Worm (Caenorhabditis elegans) whole organism, L1 larva: ENCODE data around the gene F36H1.3.

Experiments
- Y116A8C.19 ChIP-seq: sonication (generic microtip); optimal IDR thresholded peaks from 2 replicates; lab custom pipeline; 2016; ENCODE audit warnings: missing compliant biosample characterization, missing genetic modification characterization, borderline replicate concordance
- alr-1 ChIP-seq: fragments of 200-800 bp; sonication (Bioruptor generic); optimal IDR thresholded peaks from 2 replicates; lab custom pipeline; 2018; ENCODE audit warnings: borderline replicate concordance, mild to moderate bottlenecking, missing genetic modification characterization, missing compliant biosample characterization
- ceh-63 ChIP-seq: fragments of 200-800 bp; sonication (Bioruptor generic); optimal IDR thresholded peaks from 2 replicates; lab custom pipeline; 2018; ENCODE audit warnings: mild to moderate bottlenecking, missing genetic modification characterization, missing compliant biosample characterization
- ceh-8 ChIP-seq: fragments of 200-800 bp; sonication (Bioruptor generic); optimal IDR thresholded peaks from 2 replicates; lab custom pipeline; 2018; ENCODE audit warnings: mild to moderate bottlenecking, missing genetic modification characterization, moderate library complexity, missing compliant biosample characterization
- ceh-82 ChIP-seq, 3 experiments: fragments of 150-350 bp in 1 of 3; sonication (generic microtip) in 2 of 3; optimal IDR thresholded peaks; 2 replicates each; lab custom pipeline; 2014 to 2017; ENCODE audit warnings: missing biosample characterization in 3 of 3, missing genetic modification characterization in 3 of 3
- ceh-88 ChIP-seq: fragments of 200-800 bp; sonication (Bioruptor generic); IDR thresholded peaks from 2 replicates; pipeline ENCODE4 v1.3.6; 2022; ENCODE audit warnings: missing genetic modification characterization, missing compliant biosample characterization
- ceh-90 ChIP-seq: sonication (generic microtip); optimal IDR thresholded peaks from 2 replicates; lab custom pipeline; 2016; ENCODE audit warnings: missing genetic modification characterization, missing compliant biosample characterization
- dsc-1 ChIP-seq: sonication (generic microtip); optimal IDR thresholded peaks from 2 replicates; lab custom pipeline; 2016; ENCODE audit warnings: mild to moderate bottlenecking, missing genetic modification characterization, missing compliant biosample characterization
- efl-1 ChIP-seq, 4 experiments: fragments of 150-350 bp; optimal IDR thresholded peaks in 3 of 4; peaks in 1 of 4; 1 replicate in 1 of 4; 2 replicates in 3 of 4; lab custom pipeline; 2014; ENCODE audit warnings: missing biosample characterization in 2 of 4, missing genetic modification characterization in 2 of 4, missing genetic modification reagents in 2 of 4
- efl-3 ChIP-seq: fragments of 200-800 bp; sonication (Bioruptor generic); optimal IDR thresholded peaks from 2 replicates; lab custom pipeline; 2018; ENCODE audit warnings: mild to moderate bottlenecking, missing genetic modification characterization, missing compliant biosample characterization
- elt-2 ChIP-seq: sonication (generic microtip); optimal IDR thresholded peaks from 2 replicates; lab custom pipeline; 2016; ENCODE audit warnings: missing genetic modification characterization, mild to moderate bottlenecking, inconsistent platforms, missing compliant biosample characterization, missing genetic modification reagents
- elt-3 ChIP-seq, 6 experiments: fragments of 150-350 bp in 1 of 6; sonication (generic microtip); optimal IDR thresholded peaks; 2 replicates each; lab custom pipeline; 2017 to 2018; ENCODE audit warnings: missing biosample characterization in 6 of 6, missing genetic modification characterization in 6 of 6, inconsistent platforms in 1 of 6
- ets-5 ChIP-seq: fragments of 200-800 bp; sonication (Bioruptor generic); IDR thresholded peaks from 2 replicates; pipeline ENCODE4 v1.3.6; 2022; ENCODE audit warnings: missing genetic modification characterization, missing compliant biosample characterization
- fkh-8 ChIP-seq: sonication (generic microtip); optimal IDR thresholded peaks from 2 replicates; lab custom pipeline; 2016; ENCODE audit warnings: mild to moderate bottlenecking, missing genetic modification characterization, missing compliant biosample characterization
- fos-1 ChIP-seq: fragments of 150-350 bp; optimal IDR thresholded peaks from 2 replicates; lab custom pipeline; 2014; ENCODE audit warnings: missing biosample characterization, missing genetic modification characterization
- hlh-17 ChIP-seq: fragments of 200-800 bp; sonication (Bioruptor generic); optimal IDR thresholded peaks from 2 replicates; lab custom pipeline; 2018; ENCODE audit warnings: missing genetic modification characterization, mild to moderate bottlenecking, missing compliant biosample characterization, moderate library complexity, borderline replicate concordance
- hlh-4 ChIP-seq: sonication (generic microtip); optimal IDR thresholded peaks from 2 replicates; lab custom pipeline; 2016; ENCODE audit warnings: mild to moderate bottlenecking, missing genetic modification characterization, missing compliant biosample characterization
- lin-13 ChIP-seq: fragments of 150-350 bp; optimal IDR thresholded peaks from 2 replicates; lab custom pipeline; 2014; ENCODE audit warnings: missing biosample characterization, missing genetic modification reagents, missing genetic modification characterization
- lin-14 ChIP-seq: fragments of 200-800 bp; sonication (Bioruptor generic); optimal IDR thresholded peaks from 2 replicates; lab custom pipeline; 2018; ENCODE audit warnings: mild to moderate bottlenecking, missing genetic modification characterization, moderate library complexity, missing compliant biosample characterization
- lin-15B ChIP-seq: fragments of 150-350 bp; sonication (generic microtip); optimal IDR thresholded peaks from 3 replicates; lab custom pipeline; 2014; ENCODE audit warnings: missing biosample characterization, missing genetic modification characterization
- lin-35 ChIP-seq, 2 experiments: fragments of 150-350 bp; optimal IDR thresholded peaks; 2 replicates each; lab custom pipeline; 2014; ENCODE audit warnings: missing biosample characterization in 2 of 2, missing genetic modification characterization in 2 of 2, missing genetic modification reagents in 2 of 2
- lir-3 ChIP-seq: sonication (generic microtip); optimal IDR thresholded peaks from 2 replicates; lab custom pipeline; 2016; ENCODE audit warnings: mild to moderate bottlenecking, missing genetic modification characterization, moderate library complexity, missing compliant biosample characterization; ENCODE audit not compliant: poor library complexity
- mab-9 ChIP-seq: fragments of 200-800 bp; sonication (Bioruptor generic); IDR thresholded peaks from 2 replicates; pipeline ENCODE4 v1.3.6; 2022; ENCODE audit warnings: missing genetic modification reagents, missing genetic modification characterization, missing compliant biosample characterization
- mef-2 ChIP-seq: fragments of 150-350 bp; optimal IDR thresholded peaks from 2 replicates; lab custom pipeline; 2014; ENCODE audit warnings: missing biosample characterization, missing genetic modification characterization
- mep-1 ChIP-seq: fragments of 150-350 bp; optimal IDR thresholded peaks from 2 replicates; lab custom pipeline; 2014; ENCODE audit warnings: missing biosample characterization, missing genetic modification characterization
- nhr-19 ChIP-seq: fragments of 200-800 bp; sonication (Bioruptor generic); conservative IDR thresholded peaks from 2 replicates; pipeline ENCODE4 v1.3.6; 2022; ENCODE audit warnings: missing genetic modification characterization, missing compliant biosample characterization
- nhr-20 ChIP-seq: sonication (generic microtip); optimal IDR thresholded peaks from 2 replicates; lab custom pipeline; 2016; ENCODE audit warnings: mild to moderate bottlenecking, missing genetic modification characterization, missing compliant biosample characterization
- nhr-47 ChIP-seq: sonication (generic microtip); optimal IDR thresholded peaks from 2 replicates; lab custom pipeline; 2016; ENCODE audit warnings: mild to moderate bottlenecking, missing genetic modification characterization, moderate library complexity, missing compliant biosample characterization
- nhr-71 ChIP-seq: sonication (generic microtip); optimal IDR thresholded peaks from 2 replicates; lab custom pipeline; 2016; ENCODE audit warnings: mild to moderate bottlenecking, missing genetic modification characterization, moderate library complexity, missing compliant biosample characterization
- nhr-76 ChIP-seq: sonication (generic microtip); optimal IDR thresholded peaks from 2 replicates; lab custom pipeline; 2017; ENCODE audit warnings: missing biosample characterization, missing genetic modification characterization
- nhr-84 ChIP-seq: sonication (generic microtip); optimal IDR thresholded peaks from 2 replicates; lab custom pipeline; 2017; ENCODE audit warnings: missing biosample characterization, missing genetic modification characterization
- nhr-85 ChIP-seq: sonication (generic microtip); peaks from one replicate; lab custom pipeline; 2016; ENCODE audit warnings: missing genetic modification characterization, inconsistent platforms, missing compliant biosample characterization
- nhr-90 ChIP-seq: sonication (generic microtip); optimal IDR thresholded peaks from 2 replicates; lab custom pipeline; 2016; ENCODE audit warnings: mild to moderate bottlenecking, missing genetic modification characterization, missing compliant biosample characterization; ENCODE audit not compliant: poor library complexity
- pag-3 ChIP-seq: sonication (generic microtip); optimal IDR thresholded peaks from 2 replicates; lab custom pipeline; 2017; ENCODE audit warnings: missing genetic modification characterization, mild to moderate bottlenecking, missing compliant biosample characterization, antibody characterized with exemption, borderline replicate concordance; ENCODE audit not compliant: insufficient read depth
- pax-3 ChIP-seq: fragments of 200-800 bp; sonication (Bioruptor generic); optimal IDR thresholded peaks from 2 replicates; lab custom pipeline; 2018; ENCODE audit warnings: mild to moderate bottlenecking, missing genetic modification characterization, moderate library complexity, missing compliant biosample characterization
- skn-1 ChIP-seq: fragments of 150-350 bp; optimal IDR thresholded peaks from 2 replicates; lab custom pipeline; 2014; ENCODE audit warnings: missing biosample characterization, missing genetic modification characterization
- snpc-4 ChIP-seq: fragments of 150-350 bp; optimal IDR thresholded peaks from 2 replicates; lab custom pipeline; 2014; ENCODE audit warnings: missing biosample characterization, missing genetic modification characterization
- sox-4 ChIP-seq: sonication (generic microtip); optimal IDR thresholded peaks from 2 replicates; lab custom pipeline; 2016; ENCODE audit warnings: missing genetic modification characterization, missing compliant biosample characterization
- swsn-7 ChIP-seq: sonication (generic microtip); optimal IDR thresholded peaks from 2 replicates; lab custom pipeline; 2016; ENCODE audit warnings: missing genetic modification characterization, missing compliant biosample characterization
- unc-130 ChIP-seq: fragments of 150-350 bp; optimal IDR thresholded peaks from 2 replicates; lab custom pipeline; 2017; ENCODE audit warnings: missing biosample characterization, missing genetic modification characterization, inconsistent platforms
- unc-86 ChIP-seq: sonication (generic microtip); optimal IDR thresholded peaks from 2 replicates; lab custom pipeline; 2016; ENCODE audit warnings: missing genetic modification characterization, missing compliant biosample characterization
- xbp-1 ChIP-seq: sonication (generic microtip); optimal IDR thresholded peaks from 2 replicates; lab custom pipeline; 2016; ENCODE audit warnings: missing genetic modification characterization, missing compliant biosample characterization
- zag-1 ChIP-seq: fragments of 150-350 bp; optimal IDR thresholded peaks from 2 replicates; lab custom pipeline; 2014; ENCODE audit warnings: missing biosample characterization, missing genetic modification characterization
- zip-4 ChIP-seq: fragments of 200-800 bp; sonication (Bioruptor generic); optimal IDR thresholded peaks from 2 replicates; lab custom pipeline; 2018; ENCODE audit warnings: mild to moderate bottlenecking, missing genetic modification characterization, moderate library complexity, missing compliant biosample characterization

Gene F36H1.3

ce11 chrIV:11030893-11031292 lies 19.0 kb upstream of the F36H1.3 start, which contains the start of gene hrg-4:
TSS of gene hrg-4 (minus strand) at chrIV:11030993.
- TF ChIP-seq nhr-90 (no peak), snpc-4 (tag; lab: Kevin White, UChicago) (no peak)

ce11 chrIV:11031640-11032039 lies 18.3 kb upstream of the F36H1.3 start:
- no peak for TF ChIP-seq mab-9 (GFP tag; lab: Robert Waterston, UW)
- peak; percentile 71 for TF ChIP-seq elt-2 (tag; lab: Kevin White, UChicago)
- TF ChIP-seq fkh-8 (tag; lab: Kevin White, UChicago), result no peak

- TF ChIP-seq ceh-90 (tag; lab: Kevin White, UChicago) (no peak), efl-1 (optimal IDR thresholded peaks at IDR 0.05; lab: Kevin White, UChicago) (no peak), efl-1 (GFP tag; optimal IDR thresholded peaks at IDR 0.05 in 1 of 2; lab: Kevin White, UChicago) (peak in 1 of 2 experiments; percentile 78)
These were observed 17.6 kb upstream of the F36H1.3 start, which contains the start of gene hrg-6 for ce11 chrIV:11032288-11032687. TSS of gene hrg-6 (plus strand) at chrIV:11032588.

- TF ChIP-seq fos-1 (tag; lab: Kevin White, UChicago) (peak; percentile 27), efl-1 (optimal IDR thresholded peaks at IDR 0.05; lab: Kevin White, UChicago) (peak; percentile 66 to 78), efl-1 (GFP tag; optimal IDR thresholded peaks at IDR 0.05 in 1 of 2; lab: Kevin White, UChicago) (peak; percentile 68 to 96), ceh-88 (peak; percentile 25; the same call in 1 of the 2 replicates), unc-130 (peak; percentile 42), lin-14 (GFP tag; lab: Kevin White, UChicago) (peak; percentile 82), mep-1 (peak; percentile 83), nhr-47 (tag; lab: Kevin White, UChicago) (peak; percentile 80), pag-3 (tag; lab: Kevin White, UChicago) (no peak), nhr-84 (tag; lab: Kevin White, UChicago) (no peak), ceh-82 (tag; optimal IDR thresholded peaks at IDR 0.05; lab: Kevin White, UChicago) (peak; percentile 39 to 67 (median 60)), dsc-1 (tag; lab: Kevin White, UChicago) (peak; percentile 61), ets-5 (no peak), lir-3 (tag; lab: Kevin White, UChicago) (peak; percentile 13), swsn-7 (tag; lab: Kevin White, UChicago) (peak; percentile 79), skn-1 (tag; lab: Kevin White, UChicago) (no peak), zip-4 (GFP tag; lab: Kevin White, UChicago) (no peak), zag-1 (no peak), nhr-85 (peak; percentile 84), ceh-90 (tag; lab: Kevin White, UChicago) (no peak), alr-1 (tag; lab: Kevin White, UChicago) (no peak), lin-35 (GFP tag; optimal IDR thresholded peaks at IDR 0.05; lab: Kevin White, UChicago) (peak; percentile 79), nhr-19 (peak; percentile 71), ceh-63 (GFP tag; lab: Kevin White, UChicago) (no peak), unc-86 (tag; lab: Kevin White, UChicago) (peak; percentile 56), nhr-76 (tag; lab: Kevin White, UChicago) (no peak), pax-3 (no peak), elt-3 (tag; optimal IDR thresholded peaks at IDR 0.05; lab: Kevin White, UChicago) (peak in 1 of 6 experiments; percentile 45), mef-2 (tag; lab: Kevin White, UChicago) (no peak), lin-13 (GFP tag; lab: Kevin White, UChicago) (peak; percentile 47), xbp-1 (tag; lab: Kevin White, UChicago) (peak; percentile 94), hlh-4 (no peak), nhr-20 (peak; percentile 79), efl-3 (no peak), sox-4 (peak; percentile 19), lin-15B (peak; percentile 6), nhr-71 (peak; percentile 82), hlh-17 (GFP tag; lab: Kevin White, UChicago) (no peak), fkh-8 (tag; lab: Kevin White, UChicago) (peak; percentile 58), Y116A8C.19 (tag; lab: Kevin White, UChicago) (no peak), ceh-8 (GFP tag; lab: Kevin White, UChicago) (peak; percentile 6)
These were observed 13.7 kb upstream of the F36H1.3 start, which contains the start of gene fkb-1 for ce11 chrIV:11036222-11036621. TSS of gene fkb-1 (plus strand) at chrIV:11036582.
